Fruit fly (Drosophila melanogaster) whole organism, embryonic: ENCODE data around the gene Sf3b1.

Source experiments
- Bdp1 ChIP-seq: fragments of 200-800 bp; sonication (Bioruptor generic); optimal IDR thresholded peaks from 3 replicates; lab custom pipeline; 2016; ENCODE audit warnings: missing biosample characterization, missing genetic modification characterization
- CG10654 ChIP-seq: fragments of 200-800 bp; sonication (Bioruptor generic); optimal IDR thresholded peaks from 2 replicates; lab custom pipeline; 2016; ENCODE audit warnings: missing biosample characterization, missing genetic modification characterization
- CG10959 ChIP-seq: fragments of 200-800 bp; sonication (Bioruptor generic); IDR thresholded peaks from 2 replicates; pipeline ENCODE4 v1.3.6; 2022; ENCODE audit warnings: missing biosample characterization, missing genetic modification characterization
- CG12155 ChIP-seq: fragments of 200-800 bp; sonication (Bioruptor generic); optimal IDR thresholded peaks from 3 replicates; lab custom pipeline; 2016; ENCODE audit warnings: missing biosample characterization, missing genetic modification characterization
- CG12236 ChIP-seq: fragments of 200-800 bp; sonication (Bioruptor generic); optimal IDR thresholded peaks from 2 replicates; lab custom pipeline; 2016; ENCODE audit warnings: missing biosample characterization, missing genetic modification characterization
- CG14860 ChIP-seq: fragments of 200-800 bp; sonication (Bioruptor generic); IDR thresholded peaks from 3 replicates; pipeline ENCODE4 v1.3.6; 2022; ENCODE audit warnings: missing biosample characterization, missing genetic modification characterization; ENCODE audit not compliant: partially characterized antibody
- CG15514 ChIP-seq: fragments of 200-800 bp; sonication (Bioruptor generic); optimal IDR thresholded peaks from 3 replicates; lab custom pipeline; 2017; ENCODE audit warnings: missing biosample characterization, missing genetic modification characterization, mild to moderate bottlenecking, moderate library complexity, missing genetic modification reagents
- CG1603 ChIP-seq: fragments of 200-800 bp; sonication (Bioruptor generic); optimal IDR thresholded peaks from 2 replicates; lab custom pipeline; 2019; ENCODE audit warnings: missing biosample characterization, mild to moderate bottlenecking, missing genetic modification characterization, moderate library complexity
- CG17359 ChIP-seq: fragments of 200-800 bp; sonication (Bioruptor generic); optimal IDR thresholded peaks from 3 replicates; lab custom pipeline; 2018; ENCODE audit warnings: missing biosample characterization, mild to moderate bottlenecking, missing genetic modification characterization, moderate library complexity
- CG17829 ChIP-seq: fragments of 200-800 bp; optimal IDR thresholded peaks from 2 replicates; lab custom pipeline; 2019; ENCODE audit warnings: missing biosample characterization, mild to moderate bottlenecking, missing genetic modification characterization, moderate library complexity
- CG18599 ChIP-seq: fragments of 200-800 bp; sonication (Bioruptor generic); optimal IDR thresholded peaks from 3 replicates; lab custom pipeline; 2017; ENCODE audit warnings: missing biosample characterization, missing genetic modification characterization, mild to moderate bottlenecking, moderate library complexity, missing genetic modification reagents
- CG31441 ChIP-seq: fragments of 200-800 bp; sonication (Bioruptor generic); IDR thresholded peaks from 2 replicates; pipeline ENCODE4 v1.3.6; 2022; ENCODE audit warnings: missing biosample characterization, missing genetic modification characterization
- CG4424 ChIP-seq: fragments of 200-800 bp; sonication (Bioruptor generic); optimal IDR thresholded peaks from 3 replicates; lab custom pipeline; 2016; ENCODE audit warnings: missing biosample characterization, missing genetic modification characterization
- CG6654 ChIP-seq: fragments of 200-800 bp; sonication (Bioruptor generic); optimal IDR thresholded peaks from 2 replicates; lab custom pipeline; 2017; ENCODE audit warnings: missing biosample characterization, mild to moderate bottlenecking, missing genetic modification characterization
- CG8924 ChIP-seq: fragments of 200-800 bp; optimal IDR thresholded peaks from 3 replicates; lab custom pipeline; 2019; ENCODE audit warnings: missing biosample characterization, mild to moderate bottlenecking, missing genetic modification characterization, moderate library complexity
- CG9932 ChIP-seq: fragments of 200-800 bp; sonication (Bioruptor generic); IDR thresholded peaks from 2 replicates; pipeline ENCODE4 v1.3.6; 2022; ENCODE audit warnings: missing biosample characterization, missing genetic modification characterization
- Deaf1 ChIP-seq: fragments of 200-800 bp; optimal IDR thresholded peaks from 3 replicates; lab custom pipeline; 2019; ENCODE audit warnings: missing biosample characterization, mild to moderate bottlenecking, missing genetic modification characterization, moderate library complexity
- Dll ChIP-seq: fragments of 200-800 bp; sonication (Bioruptor generic); IDR thresholded peaks from 4 replicates; pipeline ENCODE4 v1.3.6; 2022; ENCODE audit warnings: missing biosample characterization, missing genetic modification characterization; ENCODE audit not compliant: partially characterized antibody
- Drgx ChIP-seq: fragments of 200-800 bp; sonication (Bioruptor generic); IDR thresholded peaks from 2 replicates; pipeline ENCODE4 v1.3.6; 2022; ENCODE audit warnings: missing biosample characterization, missing genetic modification characterization
- Ets65A ChIP-seq: fragments of 200-800 bp; sonication (Bioruptor generic); peaks from one replicate; lab custom pipeline; 2016; ENCODE audit warnings: missing biosample characterization, missing genetic modification characterization
- H15 ChIP-seq: fragments of 200-800 bp; sonication (Bioruptor generic); IDR thresholded peaks from 3 replicates; pipeline ENCODE4 v1.3.6; 2022; ENCODE audit warnings: missing biosample characterization, missing genetic modification characterization
- HLH3B ChIP-seq: fragments of 200-800 bp; sonication (Bioruptor generic); IDR thresholded peaks from 2 replicates; pipeline ENCODE4 v1.3.6; 2022; ENCODE audit warnings: missing biosample characterization, missing genetic modification characterization
- Hsf ChIP-seq: fragments of 200-800 bp; sonication (Bioruptor generic); optimal IDR thresholded peaks from 3 replicates; lab custom pipeline; 2016; ENCODE audit warnings: missing biosample characterization, missing genetic modification characterization
- Kr ChIP-seq: fragments of 200-800 bp; sonication (Bioruptor generic); optimal IDR thresholded peaks from 2 replicates; lab custom pipeline; 2017; ENCODE audit warnings: missing biosample characterization, mild to moderate bottlenecking, missing genetic modification characterization
- Med ChIP-seq: fragments of 200-800 bp; sonication (Bioruptor generic); peaks from one replicate; lab custom pipeline; 2016; ENCODE audit warnings: missing biosample characterization, missing genetic modification characterization, mild to moderate bottlenecking, inconsistent platforms, moderate library complexity
- Mrtf ChIP-seq: fragments of 200-800 bp; sonication (Bioruptor generic); IDR thresholded peaks from 3 replicates; pipeline ENCODE4 v1.3.6; 2022; ENCODE audit warnings: missing biosample characterization, missing genetic modification characterization
- Oli ChIP-seq: fragments of 200-800 bp; sonication (Bioruptor generic); optimal IDR thresholded peaks from 2 replicates; lab custom pipeline; 2018; ENCODE audit warnings: missing biosample characterization, mild to moderate bottlenecking, missing genetic modification characterization, moderate library complexity
- Ptx1 ChIP-seq: fragments of 200-800 bp; sonication (Bioruptor generic); IDR thresholded peaks from 2 replicates; pipeline ENCODE4 v1.3.6; 2022; ENCODE audit warnings: missing biosample characterization, missing genetic modification characterization
- Xrp1 ChIP-seq: fragments of 200-800 bp; sonication (Bioruptor generic); IDR thresholded peaks from 2 replicates; pipeline ENCODE4 v1.3.6; 2022; ENCODE audit warnings: missing biosample characterization, missing genetic modification characterization
- ac ChIP-seq: fragments of 200-800 bp; sonication (Bioruptor generic); optimal IDR thresholded peaks from 3 replicates; lab custom pipeline; 2017; ENCODE audit warnings: missing biosample characterization, mild to moderate bottlenecking, missing genetic modification characterization
- ci ChIP-seq: fragments of 200-800 bp; sonication (Bioruptor generic); IDR thresholded peaks from 3 replicates; pipeline ENCODE4 v1.3.6; 2022; ENCODE audit warnings: missing biosample characterization, missing genetic modification characterization
- crol ChIP-seq: fragments of 200-800 bp; sonication (Bioruptor generic); IDR thresholded peaks from 2 replicates; pipeline ENCODE4 v1.3.6; 2022; ENCODE audit warnings: missing biosample characterization, missing genetic modification characterization
- crp ChIP-seq, 2 experiments: fragments of 200-800 bp; sonication (Bioruptor generic); optimal IDR thresholded peaks; 2 replicates in 1 of 2; 3 replicates in 1 of 2; lab custom pipeline; 2017; ENCODE audit warnings: missing biosample characterization in 2 of 2, missing genetic modification characterization in 2 of 2, mild to moderate bottlenecking in 1 of 2, moderate library complexity in 1 of 2
- eyg ChIP-seq: fragments of 200-800 bp; sonication (Bioruptor generic); optimal IDR thresholded peaks from 3 replicates; lab custom pipeline; 2016; ENCODE audit warnings: missing biosample characterization, missing genetic modification characterization
- gt ChIP-seq: fragments of 200-800 bp; sonication (Bioruptor generic); IDR thresholded peaks from 2 replicates; pipeline ENCODE4 v1.3.6; 2022; ENCODE audit warnings: missing biosample characterization, missing genetic modification characterization
- knrl ChIP-seq: fragments of 200-800 bp; sonication (Bioruptor generic); IDR thresholded peaks from 3 replicates; pipeline ENCODE4 v1.3.6; 2022; ENCODE audit warnings: missing biosample characterization, missing genetic modification characterization; ENCODE audit not compliant: partially characterized antibody
- prd ChIP-seq, 3 experiments: fragments of >200 bp in 2 of 3; fragments of 200-800 bp in 1 of 3; sonication (Bioruptor generic) in 1 of 3; optimal IDR thresholded peaks in 2 of 3; IDR thresholded peaks in 1 of 3; 2 replicates in 2 of 3; 3 replicates in 1 of 3; pipeline versions ENCODE4 v1.3.6 to Lab custom; 2017 to 2022; ENCODE audit warnings: missing biosample characterization in 1 of 3, missing genetic modification characterization in 1 of 3
- pzg ChIP-seq: fragments of 200-800 bp; sonication (Bioruptor generic); optimal IDR thresholded peaks from 3 replicates; lab custom pipeline; 2018; ENCODE audit warnings: missing biosample characterization, mild to moderate bottlenecking, missing genetic modification characterization, moderate library complexity
- sens ChIP-seq: fragments of 200-800 bp; sonication (Bioruptor generic); peaks from one replicate; lab custom pipeline; 2016; ENCODE audit warnings: missing biosample characterization, missing genetic modification characterization
- sisA ChIP-seq: fragments of 200-800 bp; sonication (Bioruptor generic); IDR thresholded peaks from 2 replicates; pipeline ENCODE4 v1.3.6; 2022; ENCODE audit warnings: missing biosample characterization, missing genetic modification characterization
- ssp ChIP-seq: fragments of 200-800 bp; sonication (Bioruptor generic); IDR thresholded peaks from 2 replicates; pipeline ENCODE4 v1.3.6; 2022; ENCODE audit warnings: missing biosample characterization, missing genetic modification characterization
- tin ChIP-seq: fragments of 200-800 bp; sonication (Bioruptor generic); optimal IDR thresholded peaks from 3 replicates; lab custom pipeline; 2016; ENCODE audit warnings: missing biosample characterization, missing genetic modification characterization
- trem ChIP-seq: fragments of 200-800 bp; optimal IDR thresholded peaks from 3 replicates; lab custom pipeline; 2019; ENCODE audit warnings: missing biosample characterization, mild to moderate bottlenecking, missing genetic modification characterization, moderate library complexity
- twi ChIP-seq: fragments of 200-800 bp; optimal IDR thresholded peaks from 2 replicates; lab custom pipeline; 2019; ENCODE audit warnings: missing biosample characterization, mild to moderate bottlenecking, missing genetic modification characterization, moderate library complexity
- zen2 ChIP-seq: fragments of 200-800 bp; sonication (Bioruptor generic); IDR thresholded peaks from 3 replicates; pipeline ENCODE4 v1.3.6; 2022; ENCODE audit warnings: missing biosample characterization, missing genetic modification characterization; ENCODE audit not compliant: partially characterized antibody

The Sf3b1 gene

DNA sequence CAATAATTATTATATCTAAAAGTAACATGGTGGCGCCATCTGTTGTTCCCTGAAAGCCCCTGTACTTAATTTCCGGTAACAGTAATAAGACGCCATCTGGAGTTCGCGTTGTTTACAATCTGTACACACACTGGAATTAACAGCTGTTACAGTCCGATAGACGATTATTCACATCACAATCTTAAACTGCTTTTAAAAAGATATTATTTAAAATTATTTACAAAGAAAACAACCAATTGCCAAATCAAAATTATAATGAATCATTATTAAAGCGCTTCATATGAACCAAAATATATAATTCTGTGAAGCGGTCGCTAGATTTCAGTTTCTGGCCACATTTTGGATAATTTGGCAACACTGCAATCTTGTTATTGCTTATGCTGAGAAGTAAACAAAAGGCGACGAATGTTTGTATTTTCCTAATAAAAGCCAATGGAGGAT lies 34.3 kb downstream of the Sf3b1 start, which contains the start of gene CG13689 (continued):
- TF ChIP-seq zen2 (no peak), CG31441 (GFP tag; lab: Robert Waterston, UW) (peak; percentile 53), CG14860 (GFP tag; lab: Robert Waterston, UW) (no peak), CG9932 (peak; percentile 81), CG12236 (peak; percentile 0), CG17359 (tag; lab: Kevin White, UChicago) (peak; percentile 56), Hsf (peak; percentile 68), CG17829 (tag; lab: Kevin White, UChicago) (peak; percentile 77), trem (tag; lab: Kevin White, UChicago) (peak; percentile 85), CG10654 (GFP tag; lab: Kevin White, UChicago) (peak; percentile 33), Oli (tag; lab: Kevin White, UChicago) (no peak), knrl (no peak), tin (GFP tag; lab: Kevin White, UChicago) (peak; percentile 57), pzg (GFP tag; lab: Kevin White, UChicago) (peak; percentile 32), twi (tag; lab: Kevin White, UChicago) (peak; percentile 37), CG12155 (peak; percentile 12), ac (GFP tag; lab: Kevin White, UChicago) (no peak), ssp (GFP tag; lab: Robert Waterston, UW) (peak; percentile 48), Bdp1 (peak; percentile 17), Dll (GFP tag; lab: Robert Waterston, UW) (peak; percentile 56; the same call in 2 of the 4 replicates), gt (GFP tag; lab: Robert Waterston, UW) (no peak), Kr (GFP tag; lab: Kevin White, UChicago) (no peak), CG15514 (peak; percentile 70), CG18599 (GFP tag; lab: Kevin White, UChicago) (peak; percentile 54), eyg (GFP tag; lab: Kevin White, UChicago) (no peak), CG6654 (GFP tag; lab: Kevin White, UChicago) (no peak), Mrtf (peak; percentile 22; the same call in 1 of the 3 replicates), CG8924 (tag; lab: Kevin White, UChicago) (peak; percentile 53), crp (GFP tag; optimal IDR thresholded peaks at IDR 0.05; lab: Kevin White, UChicago) (peak in 1 of 2 experiments; percentile 53)

DNA sequence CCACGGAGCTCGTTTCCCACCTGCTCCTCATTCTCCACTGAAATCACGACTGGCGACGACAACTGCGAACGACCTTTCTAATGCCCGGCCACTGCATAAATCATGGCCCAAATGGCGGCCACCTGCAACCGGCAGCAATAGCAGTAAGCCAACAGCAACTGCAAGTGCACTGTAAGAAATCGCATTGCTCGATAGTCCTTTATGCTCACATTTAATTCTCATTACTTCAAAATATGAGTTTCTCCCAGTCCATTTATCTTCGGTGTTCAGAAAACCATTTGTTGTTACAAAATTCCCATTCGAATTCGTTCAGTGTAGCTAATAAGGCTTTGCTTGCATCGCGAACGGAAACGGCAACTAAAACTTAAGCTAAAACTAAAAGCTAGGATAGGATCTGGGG lies 35.9 kb downstream of the Sf3b1 start:
- TF ChIP-seq CG1603: peak; percentile 30
- TF ChIP-seq Drgx (GFP tag; lab: Robert Waterston, UW): peak; percentile 87
- TF ChIP-seq Deaf1 (tag; lab: Kevin White, UChicago): no peak
- TF ChIP-seq CG9932: no peak
- no peak for TF ChIP-seq crol (GFP tag; lab: Robert Waterston, UW)
- TF ChIP-seq Ets65A (GFP tag; lab: Kevin White, UChicago): peak; percentile 92
- TF ChIP-seq prd (optimal IDR thresholded peaks at IDR 0.05; lab: Kevin White, UChicago): no peak
- peak; percentile 30; the same call in 1 of the 3 replicates for TF ChIP-seq prd (GFP tag; IDR thresholded peaks at IDR 0.05; lab: Robert Waterston, UW)
- TF ChIP-seq sisA (GFP tag; lab: Robert Waterston, UW): 0 out of 2 replicates have a peak, but pooled peaks have one; percentile 23
- peak; percentile 40; the same call in 1 of the 2 replicates for TF ChIP-seq Xrp1
- 0 out of 2 replicates have a peak, but pooled peaks have one; percentile 16 for TF ChIP-seq Ptx1 (GFP tag; lab: Robert Waterston, UW)
- TF ChIP-seq sens (GFP tag; lab: Kevin White, UChicago): peak; percentile 72
- TF ChIP-seq H15 (GFP tag; lab: Robert Waterston, UW): 0 out of 3 replicates have a peak, but pooled peaks have one; percentile 35
- 0 out of 3 replicates have a peak, but pooled peaks have one; percentile 29 for TF ChIP-seq ci (GFP tag; lab: Robert Waterston, UW)
- TF ChIP-seq HLH3B (GFP tag; lab: Robert Waterston, UW): 0 out of 2 replicates have a peak, but pooled peaks have one; percentile 12
- TF ChIP-seq CG4424 (GFP tag; lab: Kevin White, UChicago): no peak
- TF ChIP-seq CG10959 (GFP tag; lab: Robert Waterston, UW): 0 out of 2 replicates have a peak, but pooled peaks have one; percentile 14
- peak; percentile 60 for TF ChIP-seq Med (GFP tag; lab: Kevin White, UChicago)
